Worm (Caenorhabditis elegans): Measurements from ENCODE around the gene nmt-1.

The nmt-1 gene

ce11 chrIII:6137431-6137830 lies 21.3 kb upstream of the nmt-1 start (continued):
- TF ChIP-seq F13H6.1 (tag; optimal IDR thresholded peaks at IDR 0.05) (peak; percentile 93), blmp-1 (tag; optimal IDR thresholded peaks at IDR 0.05; ENCODE audit: insufficient read depth) (no peak), ama-1 (optimal IDR thresholded peaks at IDR 0.05) (no peak), skn-1 (tag; optimal IDR thresholded peaks at IDR 0.05) (no peak)

ce11 chrIII:6136178-6136577 lies 20.0 kb upstream of the nmt-1 start, which contains the start of gene mvk-1:
TSS of gene mvk-1 (minus strand) at chrIII:6136278.
- TF ChIP-seq dmd-4 (tag; optimal IDR thresholded peaks at IDR 0.05): no peak
- no peak for TF ChIP-seq lin-13 (GFP tag; optimal IDR thresholded peaks at IDR 0.05)
- peak in 1 of 2 experiments; percentile 9 for TF ChIP-seq lsy-2 (tag; optimal IDR thresholded peaks at IDR 0.05)

ce11 chrIII:6135211-6135610 lies 19.1 kb upstream of the nmt-1 start:
- TF ChIP-seq egl-27 (tag; optimal IDR thresholded peaks at IDR 0.05) (peak; percentile 4), nhr-11 (tag; optimal IDR thresholded peaks at IDR 0.05) (no peak), ceh-82 (tag; optimal IDR thresholded peaks at IDR 0.05) (no peak), ztf-1 (GFP tag; conservative IDR thresholded peaks at IDR 0.05) (no peak), C34F6.9 (tag; optimal IDR thresholded peaks at IDR 0.05) (peak; percentile 10), nhr-6 (tag; optimal IDR thresholded peaks at IDR 0.05) (no peak), snpc-4 (tag; optimal IDR thresholded peaks at IDR 0.05) (peak; percentile 45), sma-3 (GFP tag; optimal IDR thresholded peaks at IDR 0.05) (no peak), Y55F3AM.14 (GFP tag; optimal IDR thresholded peaks at IDR 0.05) (peak; percentile 19), ztf-4 (tag; optimal IDR thresholded peaks at IDR 0.05) (no peak), unc-55 (GFP tag; optimal IDR thresholded peaks at IDR 0.05) (peak; percentile 2), F13H6.1 (tag; optimal IDR thresholded peaks at IDR 0.05) (peak; percentile 59), nhr-12 (tag; optimal IDR thresholded peaks at IDR 0.05) (no peak), mbf-1 (tag; optimal IDR thresholded peaks at IDR 0.05) (no peak), nhr-23 (tag; optimal IDR thresholded peaks at IDR 0.05) (no peak), sem-4 (tag; optimal IDR thresholded peaks at IDR 0.05) (peak; percentile 27), ZK546.5 (tag; optimal IDR thresholded peaks at IDR 0.05) (no peak)

ce11 chrIII:6134111-6134510 lies 18.0 kb upstream of the nmt-1 start:
- TF ChIP-seq Y55F3AM.14 (GFP tag; optimal IDR thresholded peaks at IDR 0.05) (no peak), nhr-10 (tag; optimal IDR thresholded peaks at IDR 0.05) (no peak), elt-1 (tag; optimal IDR thresholded peaks at IDR 0.05) (no peak), ceh-82 (tag; optimal IDR thresholded peaks at IDR 0.05) (no peak), C34F6.9 (tag; optimal IDR thresholded peaks at IDR 0.05) (no peak), sma-3 (GFP tag; optimal IDR thresholded peaks at IDR 0.05) (no peak), crh-2 (tag; optimal IDR thresholded peaks at IDR 0.05) (peak; percentile 16), ztf-4 (tag; optimal IDR thresholded peaks at IDR 0.05) (no peak), ceh-16 (tag; optimal IDR thresholded peaks at IDR 0.05) (no peak), sem-4 (tag; optimal IDR thresholded peaks at IDR 0.05) (no peak), fos-1 (tag; optimal IDR thresholded peaks at IDR 0.05) (peak; percentile 34), ztf-11 (tag; optimal IDR thresholded peaks at IDR 0.05) (no peak), sma-9 (GFP tag; optimal IDR thresholded peaks at IDR 0.05) (no peak), sma-9 (tag; optimal IDR thresholded peaks at IDR 0.05) (no peak), ama-1 (optimal IDR thresholded peaks at IDR 0.05) (no peak), nhr-129 (tag; optimal IDR thresholded peaks at IDR 0.05) (peak; percentile 5), nhr-21 (tag; optimal IDR thresholded peaks at IDR 0.05) (no peak), nhr-237 (tag; optimal IDR thresholded peaks at IDR 0.05) (no peak), aly-2 (tag; optimal IDR thresholded peaks at IDR 0.05) (no peak), lsy-2 (tag; optimal IDR thresholded peaks at IDR 0.05) (no peak), nhr-23 (tag; optimal IDR thresholded peaks at IDR 0.05) (no peak), unc-39 (tag; optimal IDR thresholded peaks at IDR 0.05) (no peak), gmeb-1 (tag; optimal IDR thresholded peaks at IDR 0.05) (no peak), skn-1 (tag; optimal IDR thresholded peaks at IDR 0.05) (no peak), snpc-4 (tag; optimal IDR thresholded peaks at IDR 0.05) (no peak), lin-39 (tag; optimal IDR thresholded peaks at IDR 0.05) (no peak), elt-3 (tag; optimal IDR thresholded peaks at IDR 0.05) (no peak)
